Worm (Caenorhabditis elegans): ENCODE results near the gene skr-18.
A peak's percentile ranks its signal among the peaks of the same experiment; 100 is the strongest.

skr-18 gene

ce11 chrIV:795383-795872, at the start of gene skr-18:
Gene skr-18, minus strand, starts transcription at chrIV:795433.
- TF ChIP-seq nhr-25 (tag; optimal IDR thresholded peaks at IDR 0.05), result no peak
- no peak for TF ChIP-seq egl-27 (tag; optimal IDR thresholded peaks at IDR 0.05)
- no peak for TF ChIP-seq nhr-11 (tag; optimal IDR thresholded peaks at IDR 0.05)
- no peak for TF ChIP-seq ceh-16 (tag; optimal IDR thresholded peaks at IDR 0.05)
- no peak for TF ChIP-seq blmp-1 (tag; optimal IDR thresholded peaks at IDR 0.05; ENCODE audit: insufficient read depth)
- TF ChIP-seq ztf-1 (GFP tag; conservative IDR thresholded peaks at IDR 0.05), result no peak
- no peak for TF ChIP-seq F13H6.1 (tag; optimal IDR thresholded peaks at IDR 0.05)
- no peak for TF ChIP-seq mbf-1 (tag; optimal IDR thresholded peaks at IDR 0.05)
- TF ChIP-seq lin-13 (GFP tag; optimal IDR thresholded peaks at IDR 0.05), result no peak
- no peak for TF ChIP-seq nhr-129 (tag; optimal IDR thresholded peaks at IDR 0.05)
- TF ChIP-seq lin-39 (tag; optimal IDR thresholded peaks at IDR 0.05), result no peak
- TF ChIP-seq nhr-77 (tag; optimal IDR thresholded peaks at IDR 0.05), result no peak
- no peak for TF ChIP-seq sem-4 (tag; optimal IDR thresholded peaks at IDR 0.05)
- TF ChIP-seq gmeb-1 (tag; optimal IDR thresholded peaks at IDR 0.05), result no peak
- no peak for TF ChIP-seq alr-1 (tag; optimal IDR thresholded peaks at IDR 0.05)
- TF ChIP-seq unc-55 (GFP tag; optimal IDR thresholded peaks at IDR 0.05), result no peak
- TF ChIP-seq fos-1 (tag; optimal IDR thresholded peaks at IDR 0.05), result no peak
- TF ChIP-seq lsy-2 (tag; optimal IDR thresholded peaks at IDR 0.05), result no peak

ce11 chrIV:842630-843029, 47.4 kb upstream of the skr-18 start:
- no peak for TF ChIP-seq nhr-6 (tag; optimal IDR thresholded peaks at IDR 0.05)
- no peak for TF ChIP-seq alr-1 (tag; optimal IDR thresholded peaks at IDR 0.05)
- no peak for TF ChIP-seq nhr-23 (tag; optimal IDR thresholded peaks at IDR 0.05)
- TF ChIP-seq nhr-10 (tag; optimal IDR thresholded peaks at IDR 0.05), result no peak
- TF ChIP-seq nhr-21 (tag; optimal IDR thresholded peaks at IDR 0.05), result no peak
- no peak for TF ChIP-seq peb-1 (tag; optimal IDR thresholded peaks at IDR 0.05)
- no peak for TF ChIP-seq mab-5 (tag; optimal IDR thresholded peaks at IDR 0.05)
- no peak for TF ChIP-seq nhr-11 (tag; optimal IDR thresholded peaks at IDR 0.05)
- TF ChIP-seq elt-1 (tag; optimal IDR thresholded peaks at IDR 0.05), result no peak
- no peak for TF ChIP-seq lin-39 (tag; optimal IDR thresholded peaks at IDR 0.05)
- TF ChIP-seq nhr-25 (tag; optimal IDR thresholded peaks at IDR 0.05), result peak; percentile 7
- no peak for TF ChIP-seq aly-2 (tag; optimal IDR thresholded peaks at IDR 0.05)
- TF ChIP-seq lin-13 (GFP tag; optimal IDR thresholded peaks at IDR 0.05), result peak; percentile 17
- TF ChIP-seq elt-3 (tag; optimal IDR thresholded peaks at IDR 0.05), result no peak
- TF ChIP-seq gmeb-1 (tag; optimal IDR thresholded peaks at IDR 0.05), result peak; percentile 57
- TF ChIP-seq Y55F3AM.14 (GFP tag; optimal IDR thresholded peaks at IDR 0.05), result no peak
- no peak for TF ChIP-seq nhr-12 (tag; optimal IDR thresholded peaks at IDR 0.05)
- no peak for TF ChIP-seq ztf-1 (GFP tag; conservative IDR thresholded peaks at IDR 0.05)
- TF ChIP-seq unc-62 (GFP tag; optimal IDR thresholded peaks at IDR 0.05), result no peak
- no peak for TF ChIP-seq mdl-1 (tag; optimal IDR thresholded peaks at IDR 0.05)
- TF ChIP-seq snpc-4 (tag; optimal IDR thresholded peaks at IDR 0.05), result no peak
- no peak for TF ChIP-seq dmd-4 (tag; optimal IDR thresholded peaks at IDR 0.05)
- TF ChIP-seq nhr-129 (tag; optimal IDR thresholded peaks at IDR 0.05), result peak; percentile 60
- peak; percentile 49 for TF ChIP-seq fos-1 (tag; optimal IDR thresholded peaks at IDR 0.05)
- no peak for TF ChIP-seq egl-27 (tag; optimal IDR thresholded peaks at IDR 0.05)
- no peak for TF ChIP-seq nhr-77 (tag; optimal IDR thresholded peaks at IDR 0.05)
- no peak for TF ChIP-seq zag-1 (tag; optimal IDR thresholded peaks at IDR 0.05)
- TF ChIP-seq F13H6.1 (tag; optimal IDR thresholded peaks at IDR 0.05), result peak; percentile 5
- peak in 1 of 2 experiments; percentile 22 for TF ChIP-seq lsy-2 (tag; optimal IDR thresholded peaks at IDR 0.05)
- TF ChIP-seq ztf-11 (tag; optimal IDR thresholded peaks at IDR 0.05), result no peak
- TF ChIP-seq unc-39 (tag; optimal IDR thresholded peaks at IDR 0.05), result no peak
- no peak for TF ChIP-seq mbf-1 (tag; optimal IDR thresholded peaks at IDR 0.05)
- TF ChIP-seq unc-55 (GFP tag; optimal IDR thresholded peaks at IDR 0.05), result peak; percentile 60
- no peak for TF ChIP-seq sem-4 (tag; optimal IDR thresholded peaks at IDR 0.05)
- TF ChIP-seq ceh-16 (tag; optimal IDR thresholded peaks at IDR 0.05), result no peak
- TF ChIP-seq blmp-1 (tag; optimal IDR thresholded peaks at IDR 0.05; ENCODE audit: insufficient read depth), result no peak
- TF ChIP-seq crh-2 (tag; optimal IDR thresholded peaks at IDR 0.05), result peak; percentile 51
- TF ChIP-seq ztf-4 (tag; optimal IDR thresholded peaks at IDR 0.05), result no peak
- TF ChIP-seq sma-9 (GFP tag; optimal IDR thresholded peaks at IDR 0.05), result peak; percentile 28
- TF ChIP-seq sma-9 (tag; optimal IDR thresholded peaks at IDR 0.05), result no peak
- TF ChIP-seq lin-11 (tag; optimal IDR thresholded peaks at IDR 0.05), result no peak
- peak; percentile 6 for TF ChIP-seq sma-3 (GFP tag; optimal IDR thresholded peaks at IDR 0.05)
- TF ChIP-seq ama-1 (optimal IDR thresholded peaks at IDR 0.05), result no peak
- no peak for TF ChIP-seq R02D3.7 (tag; optimal IDR thresholded peaks at IDR 0.05)
- no peak for TF ChIP-seq ZK546.5 (tag; optimal IDR thresholded peaks at IDR 0.05)
- TF ChIP-seq C34F6.9 (tag; optimal IDR thresholded peaks at IDR 0.05), result peak; percentile 47

Data from whole organism, L2 larva.